Fruit fly (Drosophila melanogaster) whole organism, embryonic: ENCODE results near the gene rush.
A peak's percentile ranks its signal among the peaks of the same experiment; 100 is the strongest.

Source experiments
- Asciz ChIP-seq: fragments of 200-800 bp; sonication (Bioruptor generic); optimal IDR thresholded peaks from 2 replicates; lab custom pipeline; 2017; ENCODE audit warnings: missing biosample characterization, mild to moderate bottlenecking, missing genetic modification characterization, missing genetic modification reagents
- Atf3 ChIP-seq: fragments of 200-800 bp; sonication (Bioruptor generic); optimal IDR thresholded peaks from 3 replicates; lab custom pipeline; 2016; ENCODE audit warnings: missing biosample characterization, missing genetic modification characterization
- Atf6 ChIP-seq: fragments of 200-800 bp; sonication (Bioruptor generic); IDR thresholded peaks from 2 replicates; pipeline ENCODE4 v1.3.6; 2022; ENCODE audit warnings: missing biosample characterization, missing genetic modification characterization
- Bgb ChIP-seq: fragments of 200-800 bp; sonication (Bioruptor generic); IDR thresholded peaks from 2 replicates; pipeline ENCODE4 v1.3.6; 2022; ENCODE audit warnings: missing biosample characterization, missing genetic modification characterization; ENCODE audit not compliant: partially characterized antibody
- CG10431 ChIP-seq: fragments of 200-800 bp; sonication (Bioruptor generic); optimal IDR thresholded peaks from 3 replicates; lab custom pipeline; 2018; ENCODE audit warnings: missing biosample characterization, mild to moderate bottlenecking, missing genetic modification characterization
- CG13123 ChIP-seq: fragments of 200-800 bp; sonication (Bioruptor generic); optimal IDR thresholded peaks from 2 replicates; lab custom pipeline; 2016; ENCODE audit warnings: missing biosample characterization, missing genetic modification characterization
- CG13296 ChIP-seq: fragments of 200-800 bp; sonication (Bioruptor generic); optimal IDR thresholded peaks from 3 replicates; lab custom pipeline; 2018; ENCODE audit warnings: missing biosample characterization, mild to moderate bottlenecking, missing genetic modification characterization
- CG14860 ChIP-seq: fragments of 200-800 bp; sonication (Bioruptor generic); IDR thresholded peaks from 3 replicates; pipeline ENCODE4 v1.3.6; 2022; ENCODE audit warnings: missing biosample characterization, missing genetic modification characterization; ENCODE audit not compliant: partially characterized antibody
- CG17912 ChIP-seq: fragments of 200-800 bp; sonication (Bioruptor generic); optimal IDR thresholded peaks from 2 replicates; lab custom pipeline; 2018; ENCODE audit warnings: missing biosample characterization, mild to moderate bottlenecking, missing genetic modification characterization
- CG1792 ChIP-seq: fragments of 200-800 bp; sonication (Bioruptor generic); optimal IDR thresholded peaks from 2 replicates; lab custom pipeline; 2016; ENCODE audit warnings: missing biosample characterization, missing genetic modification characterization
- CG1832 ChIP-seq: fragments of 200-800 bp; sonication (Bioruptor generic); optimal IDR thresholded peaks from 2 replicates; lab custom pipeline; 2017; ENCODE audit warnings: missing biosample characterization, mild to moderate bottlenecking, missing genetic modification characterization, inconsistent platforms
- CG2120 ChIP-seq: fragments of 200-800 bp; sonication (Bioruptor generic); optimal IDR thresholded peaks from 3 replicates; lab custom pipeline; 2016; ENCODE audit warnings: missing biosample characterization, missing genetic modification characterization
- CG2875 ChIP-seq: fragments of 200-800 bp; sonication (Bioruptor generic); optimal IDR thresholded peaks from 2 replicates; lab custom pipeline; 2017; ENCODE audit warnings: missing biosample characterization, mild to moderate bottlenecking, missing genetic modification characterization, missing genetic modification reagents
- CG31224 ChIP-seq: fragments of 200-800 bp; sonication (Bioruptor generic); IDR thresholded peaks from 2 replicates; pipeline ENCODE4 v1.3.6; 2022; ENCODE audit warnings: missing biosample characterization, missing genetic modification characterization
- CG32772 ChIP-seq: fragments of 200-800 bp; sonication (Bioruptor generic); IDR thresholded peaks from 2 replicates; pipeline ENCODE4 v1.3.6; 2022; ENCODE audit warnings: missing biosample characterization, missing genetic modification characterization
- CG42726 ChIP-seq: fragments of 200-800 bp; sonication (Bioruptor generic); IDR thresholded peaks from 2 replicates; pipeline ENCODE4 v1.3.6; 2022; ENCODE audit warnings: missing biosample characterization, missing genetic modification characterization; ENCODE audit not compliant: partially characterized antibody
- CG4617 ChIP-seq: fragments of 200-800 bp; sonication (Bioruptor generic); optimal IDR thresholded peaks from 3 replicates; lab custom pipeline; 2016; ENCODE audit warnings: missing biosample characterization, missing genetic modification characterization, borderline replicate concordance
- CG4730 ChIP-seq: fragments of 200-800 bp; sonication (Bioruptor generic); IDR thresholded peaks from 2 replicates; pipeline ENCODE4 v1.3.6; 2022; ENCODE audit warnings: missing biosample characterization, missing genetic modification characterization
- CG7357 ChIP-seq: fragments of 200-800 bp; sonication (Bioruptor generic); IDR thresholded peaks from 3 replicates; pipeline ENCODE4 v1.3.6; 2022; ENCODE audit warnings: missing biosample characterization, missing genetic modification characterization
- CG7987 ChIP-seq: fragments of 200-800 bp; sonication (Bioruptor generic); optimal IDR thresholded peaks from 2 replicates; lab custom pipeline; 2018; ENCODE audit warnings: missing biosample characterization, mild to moderate bottlenecking, missing genetic modification characterization, moderate library complexity
- Dll ChIP-seq: fragments of 200-800 bp; sonication (Bioruptor generic); IDR thresholded peaks from 4 replicates; pipeline ENCODE4 v1.3.6; 2022; ENCODE audit warnings: missing biosample characterization, missing genetic modification characterization; ENCODE audit not compliant: partially characterized antibody
- Dref ChIP-seq: fragments of 200-800 bp; sonication (Bioruptor generic); IDR thresholded peaks from 2 replicates; pipeline ENCODE4 v1.3.6; 2022; ENCODE audit warnings: missing biosample characterization, missing genetic modification characterization
- Drgx ChIP-seq: fragments of 200-800 bp; sonication (Bioruptor generic); IDR thresholded peaks from 2 replicates; pipeline ENCODE4 v1.3.6; 2022; ENCODE audit warnings: missing biosample characterization, missing genetic modification characterization
- HLHmδ ChIP-seq: fragments of 200-800 bp; sonication (Bioruptor generic); optimal IDR thresholded peaks from 2 replicates; lab custom pipeline; 2018; ENCODE audit warnings: missing biosample characterization, mild to moderate bottlenecking, missing genetic modification characterization, moderate library complexity
- Hr78 ChIP-seq, 2 experiments: fragments of 200-800 bp in 1 of 2; fragments of >200 bp in 1 of 2; sonication (Bioruptor generic) in 1 of 2; optimal IDR thresholded peaks; 2 replicates each; lab custom pipeline; 2017 to 2019; ENCODE audit warnings: missing biosample characterization in 2 of 2, missing genetic modification characterization in 2 of 2, mild to moderate bottlenecking in 1 of 2, moderate library complexity in 1 of 2
- Mad ChIP-seq: fragments of 200-800 bp; sonication (Bioruptor generic); optimal IDR thresholded peaks from 2 replicates; lab custom pipeline; 2016; ENCODE audit warnings: missing biosample characterization, missing genetic modification characterization
- Meics ChIP-seq: fragments of 200-800 bp; sonication (Bioruptor generic); optimal IDR thresholded peaks from 2 replicates; lab custom pipeline; 2017; ENCODE audit warnings: missing biosample characterization, mild to moderate bottlenecking, missing genetic modification characterization
- NK7.1 ChIP-seq: fragments of 200-800 bp; sonication (Bioruptor generic); optimal IDR thresholded peaks from 3 replicates; lab custom pipeline; 2016; ENCODE audit warnings: missing biosample characterization, missing genetic modification characterization
- Nf-YA ChIP-seq: fragments of 200-800 bp; sonication (Bioruptor generic); IDR thresholded peaks from 2 replicates; pipeline ENCODE4 v1.3.6; 2022; ENCODE audit warnings: missing biosample characterization, missing genetic modification characterization
- Scr ChIP-seq: fragments of 200-800 bp; sonication (Bioruptor generic); IDR thresholded peaks from 2 replicates; pipeline ENCODE4 v1.3.6; 2022; ENCODE audit warnings: missing biosample characterization, missing genetic modification characterization; ENCODE audit not compliant: partially characterized antibody
- Sox100B ChIP-seq: fragments of 200-800 bp; sonication (Bioruptor generic); optimal IDR thresholded peaks from 3 replicates; lab custom pipeline; 2018; ENCODE audit warnings: missing biosample characterization, mild to moderate bottlenecking, missing genetic modification characterization
- ase ChIP-seq: fragments of 200-800 bp; sonication (Bioruptor generic); IDR thresholded peaks from 3 replicates; pipeline ENCODE4 v1.3.6; 2022; ENCODE audit warnings: missing biosample characterization, missing genetic modification characterization
- cg ChIP-seq: fragments of 200-800 bp; sonication (Bioruptor generic); optimal IDR thresholded peaks from 3 replicates; lab custom pipeline; 2019; ENCODE audit warnings: missing biosample characterization, mild to moderate bottlenecking, missing genetic modification characterization, moderate library complexity
- crol ChIP-seq: fragments of 200-800 bp; sonication (Bioruptor generic); IDR thresholded peaks from 2 replicates; pipeline ENCODE4 v1.3.6; 2022; ENCODE audit warnings: missing biosample characterization, missing genetic modification characterization
- dmrt99B ChIP-seq: fragments of 200-800 bp; sonication (Bioruptor generic); optimal IDR thresholded peaks from 2 replicates; lab custom pipeline; 2018; ENCODE audit warnings: missing biosample characterization, mild to moderate bottlenecking, missing genetic modification characterization, moderate library complexity
- fru ChIP-seq: fragments of >200 bp; optimal IDR thresholded peaks from 2 replicates; lab custom pipeline; 2017
- her ChIP-seq: fragments of 200-800 bp; sonication (Bioruptor generic); optimal IDR thresholded peaks from 2 replicates; lab custom pipeline; 2016; ENCODE audit warnings: missing biosample characterization, missing genetic modification characterization
- hth ChIP-seq: fragments of >200 bp; optimal IDR thresholded peaks from 2 replicates; lab custom pipeline; 2017; ENCODE audit warnings: inconsistent platforms
- inv ChIP-seq: fragments of 200-800 bp; sonication (Bioruptor generic); IDR thresholded peaks from 2 replicates; pipeline ENCODE4 v1.3.6; 2022; ENCODE audit warnings: missing biosample characterization, missing genetic modification characterization; ENCODE audit not compliant: partially characterized antibody
- p53 ChIP-seq: fragments of 200-800 bp; sonication (Bioruptor generic); optimal IDR thresholded peaks from 2 replicates; lab custom pipeline; 2016; ENCODE audit warnings: missing biosample characterization, missing genetic modification characterization
- pho ChIP-seq: fragments of 200-800 bp; sonication (Bioruptor generic); optimal IDR thresholded peaks from 2 replicates; lab custom pipeline; 2016; ENCODE audit warnings: missing biosample characterization, missing genetic modification characterization
- psq ChIP-seq: fragments of 200-800 bp; sonication (Bioruptor generic); optimal IDR thresholded peaks from 2 replicates; lab custom pipeline; 2017; ENCODE audit warnings: missing biosample characterization, missing genetic modification characterization
- pzg ChIP-seq: fragments of 200-800 bp; sonication (Bioruptor generic); optimal IDR thresholded peaks from 3 replicates; lab custom pipeline; 2018; ENCODE audit warnings: missing biosample characterization, mild to moderate bottlenecking, missing genetic modification characterization, moderate library complexity
- row ChIP-seq: fragments of 200-800 bp; sonication (Bioruptor generic); IDR thresholded peaks from 3 replicates; pipeline ENCODE4 v1.3.6; 2022; ENCODE audit warnings: missing biosample characterization, missing genetic modification characterization
- seq ChIP-seq: fragments of 200-800 bp; sonication (Bioruptor generic); IDR thresholded peaks from 2 replicates; pipeline ENCODE4 v1.3.6; 2022; ENCODE audit warnings: missing biosample characterization, missing genetic modification characterization
- sr ChIP-seq: fragments of 200-800 bp; sonication (Bioruptor generic); IDR thresholded peaks from 3 replicates; pipeline ENCODE4 v1.3.6; 2022; ENCODE audit warnings: missing biosample characterization, missing genetic modification characterization
- tup ChIP-seq: fragments of 200-800 bp; sonication (Bioruptor generic); optimal IDR thresholded peaks from 2 replicates; lab custom pipeline; 2016; ENCODE audit warnings: missing biosample characterization, mild to moderate bottlenecking, missing genetic modification characterization, moderate library complexity
- twi ChIP-seq: fragments of 200-800 bp; optimal IDR thresholded peaks from 2 replicates; lab custom pipeline; 2019; ENCODE audit warnings: missing biosample characterization, mild to moderate bottlenecking, missing genetic modification characterization, moderate library complexity
- vnd ChIP-seq: fragments of 200-800 bp; sonication (Bioruptor generic); IDR thresholded peaks from 3 replicates; pipeline ENCODE4 v1.3.6; 2022; ENCODE audit warnings: missing biosample characterization, missing genetic modification characterization; ENCODE audit not compliant: partially characterized antibody

rush gene

DNA sequence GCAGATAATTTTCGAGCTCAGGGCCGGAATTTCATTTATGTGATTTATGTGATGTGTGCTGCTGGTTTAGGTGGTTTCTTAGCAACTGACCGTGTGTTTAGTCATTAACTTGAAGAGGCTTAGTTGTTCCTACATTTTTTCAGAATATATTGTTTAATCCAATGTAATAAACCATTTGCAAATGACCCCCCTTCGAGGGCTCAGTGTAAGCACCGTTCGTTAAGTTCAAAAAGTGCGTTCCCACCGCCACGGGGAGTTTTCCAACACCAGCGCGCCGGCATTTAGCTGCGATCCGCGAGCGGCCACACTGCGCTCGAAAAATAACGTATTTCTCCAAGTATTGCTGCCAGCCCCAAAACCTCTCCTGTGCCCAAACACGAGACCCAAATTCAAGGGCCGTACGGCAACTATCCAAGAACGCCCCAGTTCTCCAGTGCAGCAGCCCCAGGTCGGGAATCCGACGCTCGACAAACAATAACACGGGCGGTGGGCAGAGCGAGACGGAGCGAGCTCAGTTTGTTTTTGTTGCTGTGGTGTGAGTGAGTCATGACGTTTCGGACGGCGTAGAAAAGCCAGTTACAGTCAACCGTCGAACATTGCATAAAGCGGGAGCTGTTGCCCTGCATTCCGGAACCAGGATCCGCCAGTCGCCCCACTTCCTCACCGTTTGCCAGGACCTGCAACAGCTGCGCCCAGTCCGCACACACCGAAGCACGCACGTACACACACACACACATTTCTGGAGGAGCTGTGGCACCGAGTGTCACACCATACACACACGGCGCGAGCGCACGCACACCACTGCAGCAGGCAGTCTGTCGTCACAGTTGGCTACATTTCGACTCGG lies at the start of gene rush (continued):
- TF ChIP-seq Asciz (GFP tag; lab: Kevin White, UChicago) (no peak), row (GFP tag; lab: Robert Waterston, UW) (peak; percentile 63), crol (GFP tag; lab: Robert Waterston, UW) (no peak), CG14860 (0 out of 3 replicates have a peak, but pooled peaks have one; percentile 38), her (GFP tag; lab: Kevin White, UChicago) (peak; percentile 46), Atf6 (no peak), Mad (peak; percentile 8), CG7987 (no peak), Atf3 (no peak), psq (GFP tag; lab: Kevin White, UChicago) (no peak), CG1792 (GFP tag; lab: Kevin White, UChicago) (peak; percentile 13), hth (no peak), Hr78 (GFP tag; optimal IDR thresholded peaks at IDR 0.05; lab: Kevin White, UChicago) (no peak), NK7.1 (GFP tag; lab: Kevin White, UChicago) (no peak), dmrt99B (no peak), Sox100B (GFP tag; lab: Kevin White, UChicago) (no peak), seq (no peak), CG13123 (no peak), Dref (GFP tag; lab: Robert Waterston, UW) (peak; percentile 50), cg (GFP tag; lab: Kevin White, UChicago) (peak; percentile 88), vnd (GFP tag; lab: Robert Waterston, UW) (no peak), pho (GFP tag; lab: Kevin White, UChicago) (peak; percentile 53), pzg (peak; percentile 82), Dll (GFP tag; lab: Robert Waterston, UW) (0 out of 4 replicates have a peak, but pooled peaks have one; percentile 35), CG4730 (GFP tag; lab: Robert Waterston, UW) (no peak), tup (GFP tag; lab: Kevin White, UChicago) (no peak), Drgx (GFP tag; lab: Robert Waterston, UW) (no peak; the same call in 1 of the 2 replicates), Scr (GFP tag; lab: Robert Waterston, UW) (no peak), CG31224 (GFP tag; lab: Robert Waterston, UW) (no peak), p53 (GFP tag; lab: Kevin White, UChicago) (peak; percentile 6), sr (GFP tag; lab: Robert Waterston, UW) (no peak), CG42726 (no peak), Bgb (no peak), CG13296 (peak; percentile 6), ase (GFP tag; lab: Robert Waterston, UW) (no peak), CG2875 (GFP tag; lab: Kevin White, UChicago) (no peak), CG1832 (GFP tag; lab: Kevin White, UChicago) (peak; percentile 73), CG10431 (GFP tag; lab: Kevin White, UChicago) (no peak), Meics (GFP tag; lab: Kevin White, UChicago) (no peak), CG7357 (GFP tag; lab: Robert Waterston, UW) (peak; percentile 64; the same call in 1 of the 3 replicates), inv (GFP tag; lab: Robert Waterston, UW) (no peak), CG32772 (GFP tag; lab: Robert Waterston, UW) (peak; percentile 28; the same call in 1 of the 2 replicates), twi (no peak), Nf-YA (GFP tag; lab: Robert Waterston, UW) (no peak), HLHmδ (peak; percentile 53), CG2120 (GFP tag; lab: Kevin White, UChicago) (peak; percentile 65), fru (no peak), CG4617 (peak; percentile 90), CG17912 (GFP tag; lab: Kevin White, UChicago) (no peak)
